Worm (Caenorhabditis elegans): Measurements from ENCODE around the gene F36A4.1.

F36A4.1 gene

ce11 chrIV:4319473-4319872 is 47.2 kb downstream of the F36A4.1 start:
- TF ChIP-seq cnd-1 (tag; optimal IDR thresholded peaks at IDR 0.05) (no peak), blmp-1 (tag; optimal IDR thresholded peaks at IDR 0.05) (no peak), ham-2 (GFP tag; optimal IDR thresholded peaks at IDR 0.05) (no peak), lsy-2 (tag; optimal IDR thresholded peaks at IDR 0.05) (no peak), mep-1 (tag; optimal IDR thresholded peaks at IDR 0.05) (no peak), ces-1 (GFP tag; optimal IDR thresholded peaks at IDR 0.05) (no peak), tbx-8 (GFP tag; optimal IDR thresholded peaks at IDR 0.05) (no peak), unc-39 (tag; optimal IDR thresholded peaks at IDR 0.05) (no peak), sem-2 (GFP tag; optimal IDR thresholded peaks at IDR 0.05) (no peak), ceh-43 (GFP tag; optimal IDR thresholded peaks at IDR 0.05) (no peak), nhr-76 (tag; optimal IDR thresholded peaks at IDR 0.05) (no peak), hlh-1 (tag; optimal IDR thresholded peaks at IDR 0.05) (no peak), pha-4 (tag; optimal IDR thresholded peaks at IDR 0.05) (no peak), unc-120 (tag; optimal IDR thresholded peaks at IDR 0.05; ENCODE audit: poor library complexity, severe bottlenecking) (no peak), lin-32 (GFP tag; optimal IDR thresholded peaks at IDR 0.05) (no peak), ceh-83 (GFP tag; optimal IDR thresholded peaks at IDR 0.05) (no peak), flh-1 (GFP tag; optimal IDR thresholded peaks at IDR 0.05) (no peak), nhr-237 (tag; optimal IDR thresholded peaks at IDR 0.05) (no peak), zip-8 (tag; optimal IDR thresholded peaks at IDR 0.05) (no peak)
